Fruit fly (Drosophila melanogaster) whole organism, embryonic: ENCODE results near the gene Hpd.

Experiments
- B-H2 ChIP-seq: fragments of 200-800 bp; sonication (Bioruptor generic); optimal IDR thresholded peaks from 2 replicates; lab custom pipeline; 2018; ENCODE audit warnings: missing biosample characterization, mild to moderate bottlenecking, missing genetic modification characterization
- CG11398 ChIP-seq: fragments of 200-800 bp; sonication (Bioruptor generic); optimal IDR thresholded peaks from 2 replicates; lab custom pipeline; 2016; ENCODE audit warnings: missing biosample characterization, missing genetic modification characterization
- CG11696 ChIP-seq: fragments of 200-800 bp; sonication (Bioruptor generic); IDR thresholded peaks from 2 replicates; pipeline ENCODE4 v1.3.6; 2022; ENCODE audit warnings: missing biosample characterization, missing genetic modification characterization
- CG12104 ChIP-seq: fragments of 200-800 bp; sonication (Bioruptor generic); optimal IDR thresholded peaks from 3 replicates; lab custom pipeline; 2016; ENCODE audit warnings: missing biosample characterization, missing genetic modification characterization
- CG12155 ChIP-seq: fragments of 200-800 bp; sonication (Bioruptor generic); optimal IDR thresholded peaks from 3 replicates; lab custom pipeline; 2016; ENCODE audit warnings: missing biosample characterization, missing genetic modification characterization
- CG12659 ChIP-seq: fragments of 200-800 bp; sonication (Bioruptor generic); optimal IDR thresholded peaks from 3 replicates; lab custom pipeline; 2017; ENCODE audit warnings: mild to moderate bottlenecking, missing biosample characterization, missing genetic modification reagents, missing genetic modification characterization
- CG13424 ChIP-seq: fragments of 200-800 bp; sonication (Bioruptor generic); optimal IDR thresholded peaks from 2 replicates; lab custom pipeline; 2019; ENCODE audit warnings: missing biosample characterization, mild to moderate bottlenecking, missing genetic modification characterization, moderate library complexity
- CG14667 ChIP-seq: fragments of 200-800 bp; sonication (Bioruptor generic); IDR thresholded peaks from 2 replicates; pipeline ENCODE4 v1.3.6; 2022; ENCODE audit warnings: missing biosample characterization, missing genetic modification characterization
- CG16815 ChIP-seq: fragments of 200-800 bp; sonication (Bioruptor generic); optimal IDR thresholded peaks from 3 replicates; lab custom pipeline; 2017; ENCODE audit warnings: missing biosample characterization, mild to moderate bottlenecking, missing genetic modification characterization
- CG34376 ChIP-seq: fragments of 200-800 bp; sonication (Bioruptor generic); optimal IDR thresholded peaks from 2 replicates; lab custom pipeline; 2018; ENCODE audit warnings: missing biosample characterization, mild to moderate bottlenecking, missing genetic modification characterization
- CG6791 ChIP-seq: fragments of 200-800 bp; sonication (Bioruptor generic); IDR thresholded peaks from 3 replicates; pipeline ENCODE4 v1.3.6; 2022; ENCODE audit warnings: missing biosample characterization, missing genetic modification characterization; ENCODE audit not compliant: partially characterized antibody
- CG9797 ChIP-seq: fragments of 200-800 bp; sonication (Bioruptor generic); optimal IDR thresholded peaks from 3 replicates; lab custom pipeline; 2018; ENCODE audit warnings: missing biosample characterization, mild to moderate bottlenecking, missing genetic modification characterization
- CTCF ChIP-seq: fragments of 200-800 bp; sonication (Bioruptor generic); optimal IDR thresholded peaks from 2 replicates; lab custom pipeline; 2017; ENCODE audit warnings: missing biosample characterization, mild to moderate bottlenecking, missing genetic modification characterization, moderate library complexity
- CrebB ChIP-seq: fragments of 200-800 bp; sonication (Bioruptor generic); optimal IDR thresholded peaks from 3 replicates; lab custom pipeline; 2018; ENCODE audit warnings: missing biosample characterization, mild to moderate bottlenecking, missing genetic modification characterization
- Deaf1 ChIP-seq: fragments of 200-800 bp; optimal IDR thresholded peaks from 3 replicates; lab custom pipeline; 2019; ENCODE audit warnings: missing biosample characterization, mild to moderate bottlenecking, missing genetic modification characterization, moderate library complexity
- Dip2 ChIP-seq: fragments of 200-800 bp; sonication (Bioruptor generic); IDR thresholded peaks from 2 replicates; pipeline ENCODE4 v1.3.6; 2022; ENCODE audit warnings: missing biosample characterization, missing genetic modification characterization
- Dll ChIP-seq: fragments of 200-800 bp; sonication (Bioruptor generic); IDR thresholded peaks from 4 replicates; pipeline ENCODE4 v1.3.6; 2022; ENCODE audit warnings: missing biosample characterization, missing genetic modification characterization; ENCODE audit not compliant: partially characterized antibody
- Doc3 ChIP-seq: fragments of 200-800 bp; sonication (Bioruptor generic); IDR thresholded peaks from 3 replicates; pipeline ENCODE4 v1.3.6; 2022; ENCODE audit warnings: missing biosample characterization, missing genetic modification characterization; ENCODE audit not compliant: partially characterized antibody
- Dref ChIP-seq: fragments of 200-800 bp; sonication (Bioruptor generic); IDR thresholded peaks from 2 replicates; pipeline ENCODE4 v1.3.6; 2022; ENCODE audit warnings: missing biosample characterization, missing genetic modification characterization
- Eip74EF ChIP-seq, 2 experiments: fragments of 200-800 bp in 1 of 2; fragments of >200 bp in 1 of 2; sonication (Bioruptor generic) in 1 of 2; optimal IDR thresholded peaks; 2 replicates each; lab custom pipeline; 2017 to 2019; ENCODE audit warnings: missing biosample characterization in 2 of 2, missing genetic modification characterization in 2 of 2, mild to moderate bottlenecking in 1 of 2, moderate library complexity in 1 of 2
- Gsc ChIP-seq: fragments of 200-800 bp; sonication (Bioruptor generic); IDR thresholded peaks from 2 replicates; pipeline ENCODE4 v1.3.6; 2022; ENCODE audit warnings: missing biosample characterization, missing genetic modification characterization
- Lhr ChIP-seq: fragments of 200-800 bp; sonication (Bioruptor generic); optimal IDR thresholded peaks from 3 replicates; lab custom pipeline; 2017; ENCODE audit warnings: mild to moderate bottlenecking, missing biosample characterization, missing genetic modification reagents, missing genetic modification characterization
- Lim3 ChIP-seq: fragments of 200-800 bp; sonication (Bioruptor generic); IDR thresholded peaks from 2 replicates; pipeline ENCODE4 v1.3.6; 2022; ENCODE audit warnings: missing biosample characterization, missing genetic modification characterization
- MBD-R2 ChIP-seq: fragments of 200-800 bp; sonication (Bioruptor generic); IDR thresholded peaks from 2 replicates; pipeline ENCODE4 v1.3.6; 2022; ENCODE audit warnings: missing biosample characterization, missing genetic modification characterization
- MESR4 ChIP-seq: fragments of 200-800 bp; sonication (Bioruptor generic); optimal IDR thresholded peaks from 2 replicates; lab custom pipeline; 2018; ENCODE audit warnings: missing biosample characterization, mild to moderate bottlenecking, missing genetic modification characterization, moderate library complexity
- Med ChIP-seq: fragments of 200-800 bp; sonication (Bioruptor generic); peaks from one replicate; lab custom pipeline; 2016; ENCODE audit warnings: missing biosample characterization, missing genetic modification characterization, mild to moderate bottlenecking, inconsistent platforms, moderate library complexity
- Meics ChIP-seq: fragments of 200-800 bp; sonication (Bioruptor generic); optimal IDR thresholded peaks from 2 replicates; lab custom pipeline; 2017; ENCODE audit warnings: missing biosample characterization, mild to moderate bottlenecking, missing genetic modification characterization
- Pdp1 ChIP-seq, 2 experiments: fragments of 200-800 bp; sonication (Bioruptor generic); optimal IDR thresholded peaks; 3 replicates each; lab custom pipeline; 2016; ENCODE audit warnings: missing biosample characterization in 2 of 2, missing genetic modification characterization in 2 of 2, mild to moderate bottlenecking in 1 of 2, moderate library complexity in 1 of 2
- Scr ChIP-seq: fragments of 200-800 bp; sonication (Bioruptor generic); IDR thresholded peaks from 2 replicates; pipeline ENCODE4 v1.3.6; 2022; ENCODE audit warnings: missing biosample characterization, missing genetic modification characterization; ENCODE audit not compliant: partially characterized antibody
- Vsx1 ChIP-seq: fragments of 200-800 bp; sonication (Bioruptor generic); optimal IDR thresholded peaks from 2 replicates; lab custom pipeline; 2017; ENCODE audit warnings: missing biosample characterization, mild to moderate bottlenecking, missing genetic modification characterization, missing genetic modification reagents
- YL-1 ChIP-seq: fragments of 200-800 bp; sonication (Bioruptor generic); optimal IDR thresholded peaks from 3 replicates; lab custom pipeline; 2017; ENCODE audit warnings: missing biosample characterization, mild to moderate bottlenecking, missing genetic modification characterization
- amos ChIP-seq: fragments of 200-800 bp; sonication (Bioruptor generic); IDR thresholded peaks from 2 replicates; pipeline ENCODE4 v1.3.6; 2022; ENCODE audit warnings: missing biosample characterization, missing genetic modification characterization; ENCODE audit not compliant: partially characterized antibody
- bbx ChIP-seq: fragments of 200-800 bp; sonication (Bioruptor generic); IDR thresholded peaks from 2 replicates; pipeline ENCODE4 v1.3.6; 2022; ENCODE audit warnings: missing biosample characterization, missing genetic modification characterization; ENCODE audit not compliant: partially characterized antibody
- esg ChIP-seq: fragments of 200-800 bp; sonication (Bioruptor generic); conservative IDR thresholded peaks from 2 replicates; pipeline ENCODE4 v1.3.6; 2022; ENCODE audit warnings: missing biosample characterization, missing genetic modification characterization
- ewg ChIP-seq: fragments of 200-800 bp; sonication (Bioruptor generic); optimal IDR thresholded peaks from 3 replicates; lab custom pipeline; 2017; ENCODE audit warnings: mild to moderate bottlenecking, missing biosample characterization, missing genetic modification reagents, missing genetic modification characterization
- exex ChIP-seq: fragments of 200-800 bp; sonication (Bioruptor generic); optimal IDR thresholded peaks from 4 replicates; lab custom pipeline; 2018; ENCODE audit warnings: missing biosample characterization, mild to moderate bottlenecking, missing genetic modification characterization, moderate library complexity
- hbn ChIP-seq: fragments of 200-800 bp; sonication (Bioruptor generic); IDR thresholded peaks from 2 replicates; pipeline ENCODE4 v1.3.6; 2022; ENCODE audit warnings: missing biosample characterization, missing genetic modification characterization; ENCODE audit not compliant: partially characterized antibody
- klu ChIP-seq: fragments of 200-800 bp; sonication (Bioruptor generic); IDR thresholded peaks from 2 replicates; pipeline ENCODE4 v1.3.6; 2022; ENCODE audit warnings: missing biosample characterization, missing genetic modification characterization
- nerfin-1 ChIP-seq: fragments of 200-800 bp; sonication (Bioruptor generic); optimal IDR thresholded peaks from 3 replicates; lab custom pipeline; 2019; ENCODE audit warnings: missing biosample characterization, mild to moderate bottlenecking, missing genetic modification characterization, moderate library complexity
- onecut ChIP-seq: fragments of 200-800 bp; sonication (Bioruptor generic); IDR thresholded peaks from 2 replicates; pipeline ENCODE4 v1.3.6; 2022; ENCODE audit warnings: missing biosample characterization, missing genetic modification characterization
- pzg ChIP-seq: fragments of 200-800 bp; sonication (Bioruptor generic); optimal IDR thresholded peaks from 3 replicates; lab custom pipeline; 2018; ENCODE audit warnings: missing biosample characterization, mild to moderate bottlenecking, missing genetic modification characterization, moderate library complexity
- sd ChIP-seq: fragments of 200-800 bp; sonication (Bioruptor generic); optimal IDR thresholded peaks from 3 replicates; lab custom pipeline; 2018; ENCODE audit warnings: missing biosample characterization, mild to moderate bottlenecking, missing genetic modification characterization, moderate library complexity
- trem ChIP-seq: fragments of 200-800 bp; optimal IDR thresholded peaks from 3 replicates; lab custom pipeline; 2019; ENCODE audit warnings: missing biosample characterization, mild to moderate bottlenecking, missing genetic modification characterization, moderate library complexity
- trh ChIP-seq: fragments of 200-800 bp; sonication (Bioruptor generic); optimal IDR thresholded peaks from 2 replicates; lab custom pipeline; 2016; ENCODE audit warnings: missing biosample characterization, missing genetic modification characterization
- unpg ChIP-seq: fragments of 200-800 bp; sonication (Bioruptor generic); optimal IDR thresholded peaks from 3 replicates; lab custom pipeline; 2018; ENCODE audit warnings: missing biosample characterization, mild to moderate bottlenecking, missing genetic modification characterization, moderate library complexity
- vfl ChIP-seq: fragments of 200-800 bp; sonication (Bioruptor generic); optimal IDR thresholded peaks from 2 replicates; lab custom pipeline; 2016; ENCODE audit warnings: missing biosample characterization, missing genetic modification characterization

Hpd gene

dm6 chr3L:20427449-20427848 lies 12.2 kb downstream of the Hpd start, which contains the start of gene CG5274 (continued):
- TF ChIP-seq Scr (GFP tag; lab: Robert Waterston, UW) (peak; percentile 42), nerfin-1 (peak; percentile 33), trem (tag; lab: Kevin White, UChicago) (peak; percentile 23), bbx (GFP tag; lab: Robert Waterston, UW) (peak; percentile 52; the same call in 1 of the 2 replicates), Gsc (GFP tag; lab: Robert Waterston, UW) (no peak), amos (peak; percentile 58; the same call in 1 of the 2 replicates), klu (no peak), YL-1 (GFP tag; lab: Kevin White, UChicago) (peak; percentile 40), Dip2 (GFP tag; lab: Robert Waterston, UW) (no peak), Doc3 (GFP tag; lab: Robert Waterston, UW) (peak; percentile 30; the same call in 1 of the 3 replicates), CG12659 (GFP tag; lab: Kevin White, UChicago) (peak; percentile 17), CG12155 (GFP tag; lab: Kevin White, UChicago) (no peak), CG11696 (GFP tag; lab: Robert Waterston, UW) (no peak), CG9797 (peak; percentile 47), CG16815 (GFP tag; lab: Kevin White, UChicago) (no peak), Lim3 (GFP tag; lab: Robert Waterston, UW) (no peak), CG6791 (peak; percentile 70), CG12104 (GFP tag; lab: Kevin White, UChicago) (no peak), esg (GFP tag; lab: Robert Waterston, UW) (no peak), Dll (GFP tag; lab: Robert Waterston, UW) (0 out of 4 replicates have a peak, but pooled peaks have one; percentile 37), Med (peak; percentile 13), pzg (peak; percentile 51), hbn (peak; percentile 27; the same call in 1 of the 2 replicates), exex (no peak), MBD-R2 (GFP tag; lab: Robert Waterston, UW) (peak; percentile 66), Dref (GFP tag; lab: Robert Waterston, UW) (peak; percentile 73), MESR4 (GFP tag; lab: Kevin White, UChicago) (peak; percentile 56)

- peak; percentile 90 for TF ChIP-seq ewg (GFP tag; lab: Kevin White, UChicago)
- no peak for TF ChIP-seq trh (GFP tag; lab: Kevin White, UChicago)
- TF ChIP-seq onecut (GFP tag; lab: Robert Waterston, UW): peak; percentile 95
- peak; percentile 50; the same call in 1 of the 2 replicates for TF ChIP-seq MBD-R2 (GFP tag; lab: Robert Waterston, UW)
These were observed 13.8 kb downstream of the Hpd start, which contains the start of gene CG5282 for dm6 chr3L:20425888-20426287. Gene CG5282 (minus strand): TSS chr3L:20426071.

- TF ChIP-seq CG34376 (no peak), CG14667 (no peak), sd (tag; lab: Kevin White, UChicago) (no peak), CG13424 (tag; lab: Kevin White, UChicago) (no peak), CTCF (GFP tag; lab: Kevin White, UChicago) (no peak)
- TF ChIP-seq, all 482 proteins: peak for 0
These were observed 26.4 kb downstream of the Hpd start, which contains the start of gene zye for dm6 chr3L:20413304-20413703. Gene zye (plus strand): TSS chr3L:20413604.

dm6 chr3L:20410780-20411179 lies 28.9 kb downstream of the Hpd start:
- peak in 1 of 2 experiments; percentile 52 for TF ChIP-seq Eip74EF (GFP tag; optimal IDR thresholded peaks at IDR 0.05; lab: Kevin White, UChicago)
- TF ChIP-seq Med: peak; percentile 63
- no peak for TF ChIP-seq CG11398 (GFP tag; lab: Kevin White, UChicago)
- TF ChIP-seq Lhr (GFP tag; lab: Kevin White, UChicago): no peak
- peak; percentile 42 for TF ChIP-seq unpg (GFP tag; lab: Kevin White, UChicago)
- TF ChIP-seq Pdp1 (GFP tag; optimal IDR thresholded peaks at IDR 0.05; lab: Kevin White, UChicago): no peak
- peak; percentile 53 for TF ChIP-seq exex
- peak; percentile 8 for TF ChIP-seq Meics (GFP tag; lab: Kevin White, UChicago)
- no peak for TF ChIP-seq Deaf1 (tag; lab: Kevin White, UChicago)
- TF ChIP-seq Vsx1 (GFP tag; lab: Kevin White, UChicago): peak; percentile 100
- no peak for TF ChIP-seq vfl
- peak; percentile 24 for TF ChIP-seq B-H2 (GFP tag; lab: Kevin White, UChicago)
- no peak for TF ChIP-seq CrebB (tag; lab: Kevin White, UChicago)
